Worm (Caenorhabditis elegans): ENCODE data around the gene nlp-101.

DNA sequence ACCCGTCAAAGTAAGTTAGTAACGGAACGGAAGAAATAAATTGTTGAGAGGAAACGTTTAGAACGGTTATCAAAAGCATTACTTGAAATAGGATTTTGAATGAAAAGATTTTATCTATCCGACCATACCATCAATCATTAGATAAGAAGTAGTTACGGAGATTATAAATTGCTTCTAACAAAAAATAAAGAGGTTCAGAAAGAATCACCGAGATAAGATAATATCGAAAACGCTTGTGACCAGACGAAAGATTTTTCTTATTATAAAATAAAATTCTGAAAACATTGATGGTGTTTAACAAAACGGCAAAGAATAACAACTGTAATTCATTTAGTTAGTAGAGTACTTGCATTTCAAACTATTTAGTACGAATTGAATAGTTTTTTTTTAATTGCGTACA, 42.2 kb downstream of the nlp-101 start, which contains the start of gene C39D10.8:
- TF ChIP-seq pha-4 (tag; optimal IDR thresholded peaks at IDR 0.05) (no peak), F49E8.2 (tag; optimal IDR thresholded peaks at IDR 0.05; ENCODE audit: insufficient read depth) (no peak), repo-1 (tag; optimal IDR thresholded peaks at IDR 0.05) (no peak), unc-130 (GFP tag; optimal IDR thresholded peaks at IDR 0.05) (no peak), T26A5.8 (tag; optimal IDR thresholded peaks at IDR 0.05) (no peak)
